Worm (Caenorhabditis elegans): ENCODE measurements around the gene F47B8.3.

Gene F47B8.3

ce11 chrV:14322743-14323142 lies at the start of gene F47B8.3:
Gene F47B8.3 (minus strand): TSS chrV:14323003.
- TF ChIP-seq ceh-31 (tag; optimal IDR thresholded peaks at IDR 0.05) (no peak), ama-1 (optimal IDR thresholded peaks at IDR 0.05) (no peak), T23F11.4 (GFP tag; optimal IDR thresholded peaks at IDR 0.05) (no peak), hlh-30 (tag; optimal IDR thresholded peaks at IDR 0.05; ENCODE audit: insufficient read depth) (no peak), nfya-1 (tag; optimal IDR thresholded peaks at IDR 0.05) (peak; percentile 13), pqm-1 (tag; optimal IDR thresholded peaks at IDR 0.05) (no peak), K09A11.1 (tag; optimal IDR thresholded peaks at IDR 0.05; ENCODE audit: insufficient read depth) (no peak), tbx-2 (tag; optimal IDR thresholded peaks at IDR 0.05) (no peak)

ce11 chrV:14369412-14369811 lies 46.6 kb upstream of the F47B8.3 start:
- TF ChIP-seq tbx-2 (tag; optimal IDR thresholded peaks at IDR 0.05): no peak
- TF ChIP-seq lin-11 (tag; optimal IDR thresholded peaks at IDR 0.05): no peak
- no peak for TF ChIP-seq fkh-6 (tag; optimal IDR thresholded peaks at IDR 0.05)
- TF ChIP-seq mec-3 (tag; optimal IDR thresholded peaks at IDR 0.05; ENCODE audit: borderline replicate concordance): no peak

DNA sequence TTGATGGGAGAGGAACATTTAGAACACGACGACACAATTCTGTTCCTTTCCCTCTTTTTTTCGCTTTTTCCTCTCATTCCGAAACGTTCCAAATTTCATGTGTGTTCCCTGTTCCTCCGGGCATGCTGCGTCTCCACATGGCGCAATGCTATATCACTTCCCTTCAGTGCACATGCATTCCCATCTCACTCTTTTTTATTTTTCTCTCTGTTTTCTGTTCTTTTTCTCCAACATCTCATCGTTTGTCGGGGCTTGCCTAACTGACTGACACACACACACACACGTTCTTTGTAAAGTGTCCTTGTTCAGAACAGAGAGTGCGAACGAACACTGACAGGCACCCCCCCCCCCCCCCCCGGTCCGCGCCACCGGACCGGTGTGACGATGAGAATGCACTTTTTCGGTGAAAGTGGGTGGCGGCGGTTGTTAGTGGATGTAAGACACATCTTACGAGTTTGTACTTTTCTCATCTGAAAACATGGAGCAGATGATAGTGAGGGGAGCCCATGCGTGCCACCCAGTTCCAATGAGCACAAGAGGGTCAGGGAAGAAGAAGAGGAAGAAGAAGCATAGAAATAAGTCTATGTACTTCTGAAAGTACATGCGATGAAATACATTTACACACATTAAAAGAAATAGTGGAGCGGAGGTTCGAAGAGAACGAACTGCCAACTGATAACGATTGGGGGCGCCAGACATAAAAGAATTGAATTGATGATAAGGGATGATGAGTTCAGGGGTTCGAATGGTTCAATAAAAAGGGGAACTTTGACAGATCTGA lies 45.7 kb upstream of the F47B8.3 start:
- TF ChIP-seq unc-55 (GFP tag; optimal IDR thresholded peaks at IDR 0.05): no peak
- TF ChIP-seq tbx-2 (tag; optimal IDR thresholded peaks at IDR 0.05): no peak
- TF ChIP-seq zip-5 (tag; optimal IDR thresholded peaks at IDR 0.05): no peak
- no peak for TF ChIP-seq mec-3 (tag; optimal IDR thresholded peaks at IDR 0.05; ENCODE audit: borderline replicate concordance)
- TF ChIP-seq tbx-7 (tag; optimal IDR thresholded peaks at IDR 0.05): no peak
- no peak for TF ChIP-seq rnt-1 (tag; optimal IDR thresholded peaks at IDR 0.05)
- TF ChIP-seq sox-4 (tag; optimal IDR thresholded peaks at IDR 0.05): no peak
- TF ChIP-seq C38D4.7 (GFP tag; optimal IDR thresholded peaks at IDR 0.05): no peak
- no peak for TF ChIP-seq sox-2 (GFP tag; IDR thresholded peaks at IDR 0.05)
- TF ChIP-seq unc-3 (GFP tag; conservative IDR thresholded peaks at IDR 0.05): no peak
- no peak for TF ChIP-seq unc-3 (tag; optimal IDR thresholded peaks at IDR 0.05)
- TF ChIP-seq dmd-4 (tag; optimal IDR thresholded peaks at IDR 0.05; ENCODE audit: borderline replicate concordance): no peak
- TF ChIP-seq C08G9.2 (tag; optimal IDR thresholded peaks at IDR 0.05): no peak
- TF ChIP-seq lin-11 (tag; optimal IDR thresholded peaks at IDR 0.05): no peak
- no peak for TF ChIP-seq pha-4 (tag; optimal IDR thresholded peaks at IDR 0.05)
- TF ChIP-seq T23F11.4 (GFP tag; optimal IDR thresholded peaks at IDR 0.05): no peak
- TF ChIP-seq elt-2 (tag; optimal IDR thresholded peaks at IDR 0.05): no peak

ce11 chrV:14366487-14366962 lies 43.7 kb upstream of the F47B8.3 start:
- TF ChIP-seq C08G9.2 (tag; optimal IDR thresholded peaks at IDR 0.05) (peak; percentile 42), sdc-2 (tag; optimal IDR thresholded peaks at IDR 0.05) (peak; percentile 2), ref-2 (tag; optimal IDR thresholded peaks at IDR 0.05) (peak; percentile 15), pha-4 (tag; optimal IDR thresholded peaks at IDR 0.05) (no peak), madf-2 (tag; optimal IDR thresholded peaks at IDR 0.05) (no peak), dmd-4 (tag; optimal IDR thresholded peaks at IDR 0.05; ENCODE audit: borderline replicate concordance) (peak; percentile 1), mec-3 (tag; optimal IDR thresholded peaks at IDR 0.05; ENCODE audit: borderline replicate concordance) (peak; percentile 55)

DNA sequence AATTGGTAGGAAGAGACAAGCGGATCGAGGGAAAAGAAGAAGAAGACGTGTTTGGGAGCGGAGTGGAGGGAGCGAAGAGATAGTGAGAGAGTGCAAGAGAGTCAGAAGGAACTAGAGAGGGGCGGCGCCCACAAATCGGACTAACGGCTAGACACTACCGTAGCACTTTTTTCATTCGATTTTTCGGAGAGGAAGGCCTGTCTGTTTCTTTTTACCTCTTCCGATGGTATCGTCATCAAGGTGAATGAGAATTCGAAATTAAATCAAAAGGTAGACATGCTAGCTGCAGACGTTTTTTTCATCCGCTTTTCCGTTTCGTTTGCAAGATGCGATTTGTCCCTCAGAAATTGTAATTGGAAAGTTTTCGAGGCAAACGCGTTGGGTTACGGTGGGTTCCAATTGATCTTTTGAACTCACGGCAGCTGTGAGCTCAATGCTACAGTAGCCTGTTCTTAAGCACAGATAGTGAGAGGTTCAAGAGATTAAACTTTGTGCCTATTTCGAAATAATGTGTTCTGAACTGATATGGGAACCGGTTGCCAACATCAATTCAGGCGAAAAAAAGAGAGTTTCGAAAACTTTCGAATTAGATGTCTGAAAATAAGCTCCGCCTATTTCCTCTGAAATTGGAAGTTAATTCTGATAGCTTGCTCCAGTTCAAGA lies 41.9 kb upstream of the F47B8.3 start:
- TF ChIP-seq ama-1 (optimal IDR thresholded peaks at IDR 0.05) (no peak), nhr-232 (tag; optimal IDR thresholded peaks at IDR 0.05) (no peak), unc-55 (GFP tag; optimal IDR thresholded peaks at IDR 0.05) (no peak), nfya-1 (tag; optimal IDR thresholded peaks at IDR 0.05) (peak; percentile 13)

DNA sequence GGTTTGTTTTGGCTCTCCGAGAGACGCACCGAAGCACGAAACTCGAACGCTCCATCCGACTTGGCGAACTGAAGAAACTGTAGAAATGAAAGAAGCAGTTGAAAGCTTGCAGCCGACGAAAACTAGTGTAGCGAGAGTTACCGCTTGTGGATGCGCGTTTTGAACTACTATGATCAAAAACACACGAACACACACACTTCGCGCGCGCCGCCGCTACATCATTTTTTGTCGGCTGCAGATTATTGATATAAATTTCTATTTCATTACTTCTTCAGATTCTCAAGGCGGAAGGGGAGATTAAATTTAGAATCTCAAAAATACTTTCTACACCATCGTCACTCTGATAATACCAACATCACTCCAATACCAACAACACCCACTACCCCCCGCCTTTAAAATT lies 39.2 kb upstream of the F47B8.3 start:
- TF ChIP-seq unc-55 (GFP tag; optimal IDR thresholded peaks at IDR 0.05) (no peak), rnt-1 (tag; optimal IDR thresholded peaks at IDR 0.05) (no peak), ztf-16 (tag; optimal IDR thresholded peaks at IDR 0.05) (no peak), hlh-30 (tag; optimal IDR thresholded peaks at IDR 0.05; ENCODE audit: insufficient read depth) (no peak), ceh-48 (tag; optimal IDR thresholded peaks at IDR 0.05) (no peak), hlh-13 (GFP tag; optimal IDR thresholded peaks at IDR 0.05) (no peak), pag-3 (tag; optimal IDR thresholded peaks at IDR 0.05; ENCODE audit: borderline replicate concordance) (no peak), fkh-6 (tag; optimal IDR thresholded peaks at IDR 0.05) (no peak), ceh-30 (tag; optimal IDR thresholded peaks at IDR 0.05) (no peak), C38D4.7 (GFP tag; optimal IDR thresholded peaks at IDR 0.05) (no peak), ttx-3 (tag; optimal IDR thresholded peaks at IDR 0.05) (no peak), sdc-2 (tag; optimal IDR thresholded peaks at IDR 0.05) (no peak), lin-11 (tag; optimal IDR thresholded peaks at IDR 0.05) (no peak), ets-4 (tag; optimal IDR thresholded peaks at IDR 0.05) (no peak), madf-2 (tag; optimal IDR thresholded peaks at IDR 0.05) (no peak), K09A11.1 (tag; optimal IDR thresholded peaks at IDR 0.05; ENCODE audit: insufficient read depth) (no peak), ahr-1 (tag; optimal IDR thresholded peaks at IDR 0.05) (no peak)

Measured in whole organism, late embryonic.